Worm (Caenorhabditis elegans): ENCODE data around the gene F26G1.10.

F26G1.10 gene

DNA sequence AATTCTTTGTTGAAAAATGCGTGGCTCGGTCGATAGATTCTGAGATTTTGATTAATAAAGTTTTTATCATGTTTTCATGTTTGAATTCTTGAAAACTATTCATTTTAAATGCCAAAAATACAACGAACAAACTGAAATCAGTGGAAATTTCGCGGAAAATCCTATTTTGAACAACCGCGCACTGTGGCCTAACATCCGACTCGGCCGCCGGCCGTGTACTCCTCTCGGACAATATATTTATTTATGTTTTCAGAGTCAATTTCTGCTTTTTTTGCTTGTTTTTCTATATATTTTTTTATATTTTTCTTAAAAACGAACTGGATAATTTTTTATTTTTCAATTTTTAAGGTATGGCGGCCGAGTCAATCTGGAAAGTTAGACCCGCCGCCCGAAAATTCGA is 17.1 kb downstream of the F26G1.10 start, which contains the start of gene F26G1.1 (continued):
- TF ChIP-seq lin-54 (GFP tag; optimal IDR thresholded peaks at IDR 0.05) = peak; percentile 82
- no peak for TF ChIP-seq attf-6 (GFP tag; IDR thresholded peaks at IDR 0.05)
- no peak for TF ChIP-seq bed-1 (GFP tag; IDR thresholded peaks at IDR 0.05)
- TF ChIP-seq egrh-3 (GFP tag; IDR thresholded peaks at IDR 0.05) = peak; percentile 37
- TF ChIP-seq F57A8.1 (GFP tag; optimal IDR thresholded peaks at IDR 0.05) = no peak
- no peak for TF ChIP-seq Y67H2A.10 (GFP tag; conservative IDR thresholded peaks at IDR 0.05)
- TF ChIP-seq let-607 (tag; optimal IDR thresholded peaks at IDR 0.05) = peak in 1 of 2 experiments; percentile 34
- peak; percentile 68 for TF ChIP-seq madf-6 (GFP tag; IDR thresholded peaks at IDR 0.05)
- no peak for TF ChIP-seq nhr-120 (GFP tag; IDR thresholded peaks at IDR 0.05)
- no peak for TF ChIP-seq lag-1 (GFP tag; IDR thresholded peaks at IDR 0.05)
- peak; percentile 1 for TF ChIP-seq F10E7.11 (tag; optimal IDR thresholded peaks at IDR 0.05)
- TF ChIP-seq hmg-20 (GFP tag; IDR thresholded peaks at IDR 0.05) = 0 out of 2 replicates have a peak, but pooled peaks have one; percentile 37
- no peak for TF ChIP-seq rpc-1 (optimal IDR thresholded peaks at IDR 0.05)
- no peak for TF ChIP-seq rpc-1 (tag; optimal IDR thresholded peaks at IDR 0.05)
- TF ChIP-seq dpl-1 (GFP tag; optimal IDR thresholded peaks at IDR 0.05) = peak; percentile 42
- TF ChIP-seq T26A5.8 (tag; optimal IDR thresholded peaks at IDR 0.05) = no peak
- TF ChIP-seq xnd-1 (tag; optimal IDR thresholded peaks at IDR 0.05) = peak; percentile 22
- TF ChIP-seq ztf-25 (GFP tag; IDR thresholded peaks at IDR 0.05) = 0 out of 2 replicates have a peak, but pooled peaks have one; percentile 18
- peak; percentile 24 for TF ChIP-seq madf-10 (tag; optimal IDR thresholded peaks at IDR 0.05)
- TF ChIP-seq pha-4 (tag; optimal IDR thresholded peaks at IDR 0.05) = no peak
- TF ChIP-seq tlf-1 (GFP tag; optimal IDR thresholded peaks at IDR 0.05) = peak; percentile 6
- TF ChIP-seq fkh-3 (tag; optimal IDR thresholded peaks at IDR 0.05) = no peak
- no peak for TF ChIP-seq Y53F4B.3 (GFP tag; IDR thresholded peaks at IDR 0.05)
- TF ChIP-seq efl-1 (GFP tag; optimal IDR thresholded peaks at IDR 0.05) = peak; percentile 59
- peak; percentile 9 for TF ChIP-seq K12H6.12 (tag; optimal IDR thresholded peaks at IDR 0.05)
- 0 out of 2 replicates have a peak, but pooled peaks have one; percentile 57 for TF ChIP-seq aptf-2 (GFP tag; conservative IDR thresholded peaks at IDR 0.05)
- TF ChIP-seq C17E4.6 (GFP tag; IDR thresholded peaks at IDR 0.05) = no peak
- TF ChIP-seq D2030.7 (GFP tag; IDR thresholded peaks at IDR 0.05) = peak; percentile 41; the same call in 1 of the 2 replicates
- peak; percentile 5 for TF ChIP-seq attf-5 (GFP tag; optimal IDR thresholded peaks at IDR 0.05)
- peak; percentile 84 for TF ChIP-seq ZK185.1 (tag; optimal IDR thresholded peaks at IDR 0.05; ENCODE audit: poor library complexity, severe bottlenecking)
- TF ChIP-seq K11D2.4 (GFP tag; IDR thresholded peaks at IDR 0.05) = peak; percentile 62

DNA sequence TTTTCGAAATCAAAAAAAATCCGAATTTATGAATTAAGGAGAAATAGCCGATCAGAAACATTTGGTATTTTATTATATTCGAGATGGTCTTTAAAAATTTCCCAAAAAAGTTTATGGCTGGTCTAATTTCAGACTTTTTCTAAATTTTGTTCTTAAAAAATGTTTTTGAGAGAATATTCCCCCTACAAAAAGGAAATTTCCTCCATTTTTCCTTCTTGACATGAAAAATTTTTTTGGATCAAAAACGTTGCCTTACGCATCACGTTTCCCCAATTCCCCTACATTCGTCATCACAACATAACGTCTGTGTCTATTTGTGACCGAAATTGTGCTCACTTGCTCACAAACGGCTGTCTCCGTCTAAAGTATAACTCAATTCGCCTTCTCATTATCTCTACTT is 19.1 kb downstream of the F26G1.10 start:
- 0 out of 2 replicates have a peak, but pooled peaks have one; percentile 12 for TF ChIP-seq attf-6 (GFP tag; IDR thresholded peaks at IDR 0.05)
- TF ChIP-seq gei-17 (GFP tag; optimal IDR thresholded peaks at IDR 0.05) = no peak

DNA sequence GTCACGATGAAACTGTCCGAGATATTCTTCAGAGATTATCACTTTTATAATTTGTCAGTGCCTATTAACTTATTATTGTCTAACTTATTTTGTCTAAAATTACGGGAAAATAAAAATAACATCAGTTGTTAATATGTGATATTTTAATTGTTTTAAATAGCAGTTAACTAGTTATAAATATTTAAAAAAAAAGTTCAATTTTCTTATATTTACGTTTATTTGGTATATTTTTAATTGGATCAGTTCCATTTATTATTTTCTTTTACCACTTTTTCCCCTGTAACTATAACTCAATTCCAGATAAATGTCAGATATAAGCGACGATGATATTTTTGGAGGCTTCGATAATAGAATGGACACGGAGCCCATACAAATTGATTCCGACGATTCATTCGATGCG is 21.3 kb downstream of the F26G1.10 start, which contains the start of gene C33F10.4:
Gene C33F10.4, plus strand, starts transcription at position 301 of the 400 bp plus-strand sequence.
- no peak for TF ChIP-seq attf-3 (GFP tag; conservative IDR thresholded peaks at IDR 0.05)
- TF ChIP-seq lin-40 (tag; optimal IDR thresholded peaks at IDR 0.05) = no peak
- TF ChIP-seq unc-62 (GFP tag; optimal IDR thresholded peaks at IDR 0.05) = no peak
- no peak for TF ChIP-seq atf-7 (tag; optimal IDR thresholded peaks at IDR 0.05)
- TF ChIP-seq bed-1 (GFP tag; IDR thresholded peaks at IDR 0.05) = no peak
- no peak for TF ChIP-seq zfh-2 (GFP tag; conservative IDR thresholded peaks at IDR 0.05)
- no peak for TF ChIP-seq ama-1 (optimal IDR thresholded peaks at IDR 0.05)
- TF ChIP-seq ama-1 (GFP tag; optimal IDR thresholded peaks at IDR 0.05) = no peak
- no peak for TF ChIP-seq Y53F4B.3 (GFP tag; IDR thresholded peaks at IDR 0.05)
